Worm (Caenorhabditis elegans) whole organism, L4/young adult: ENCODE measurements around the gene cest-19.

Source experiments
- W03F9.2 ChIP-seq: fragments of 150-350 bp; optimal IDR thresholded peaks from 2 replicates; lab custom pipeline; 2014; ENCODE audit warnings: missing biosample characterization, missing genetic modification characterization
- him-1 ChIP-seq: sonication (generic microtip); optimal IDR thresholded peaks from 2 replicates; lab custom pipeline; 2016; ENCODE audit warnings: missing genotype, missing genetic modification reagents, missing genetic modification characterization, missing compliant biosample characterization

DNA sequence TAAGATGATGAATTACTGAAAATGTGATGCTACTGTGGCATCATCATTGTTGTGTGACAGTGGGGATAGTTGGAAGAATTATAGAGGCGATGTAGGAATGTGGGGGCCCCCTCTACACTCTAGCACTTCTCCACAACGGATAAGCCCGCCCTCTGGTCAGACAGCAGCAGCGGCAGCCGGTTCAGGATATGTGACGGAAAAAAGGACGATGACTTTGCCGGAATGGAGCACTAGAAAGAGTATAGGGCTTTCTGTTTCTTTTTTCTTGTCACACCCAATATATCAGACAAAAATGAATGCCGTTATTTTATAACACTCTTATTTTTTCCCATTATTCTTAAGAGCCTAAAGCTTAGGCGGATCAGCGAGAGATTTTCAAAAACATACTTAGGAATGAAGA is 30.4 kb downstream of the cest-19 start, which contains the start of gene tyra-2:
- TF ChIP-seq W03F9.2 (tag; lab: Kevin White, UChicago) (no peak), him-1 (tag; lab: Kevin White, UChicago) (no peak)
